Fruit fly (Drosophila melanogaster): ENCODE measurements around the gene glec.

glec gene

DNA sequence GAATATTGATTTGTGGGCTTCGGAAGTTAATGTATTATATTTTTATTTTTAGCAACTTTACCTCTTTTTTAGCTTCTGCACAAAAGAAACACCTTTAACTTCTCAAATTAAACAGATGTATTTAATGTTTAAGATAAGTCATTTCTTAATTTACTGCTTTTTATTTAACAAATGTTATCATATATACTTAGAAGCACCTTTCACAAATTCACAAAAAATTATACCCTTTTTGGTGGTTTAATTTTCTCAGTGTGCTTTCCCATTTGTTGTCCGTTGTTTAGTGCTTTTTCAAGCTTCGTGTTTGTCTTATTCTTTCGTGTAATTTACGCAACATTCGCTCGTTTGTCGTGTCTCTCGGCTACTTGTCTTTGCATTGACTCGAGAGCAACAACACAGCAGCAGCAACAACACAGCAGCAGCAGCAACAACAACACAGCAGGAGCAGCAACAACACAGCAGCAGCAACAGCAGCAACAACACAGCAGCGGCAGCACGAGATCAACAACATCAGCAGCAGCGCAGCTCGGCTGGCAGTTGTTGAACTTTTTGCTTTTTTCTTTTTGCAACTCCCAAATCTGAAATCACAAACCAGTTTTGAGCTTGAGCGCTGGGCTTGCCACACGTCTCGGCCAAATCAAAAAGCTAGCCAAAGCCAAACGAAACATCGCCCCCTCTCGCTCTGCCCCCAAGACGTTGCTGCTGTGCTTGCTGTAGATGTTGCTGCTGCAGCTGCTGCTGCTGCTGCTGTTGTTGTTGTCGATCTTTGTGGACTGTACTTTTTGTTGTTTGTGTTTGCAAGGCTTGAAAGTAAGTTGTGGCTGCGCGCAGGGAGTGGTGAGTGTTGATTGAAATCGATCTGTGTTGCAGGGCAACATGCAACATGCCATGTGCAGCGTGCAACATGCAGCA lies 18.7 kb downstream of the glec start (continued):
- TF ChIP-seq CG6854 (GFP tag; optimal IDR thresholded peaks at IDR 0.05) (peak; percentile 8), dysf (GFP tag; IDR thresholded peaks at IDR 0.05) (peak; percentile 5; the same call in 1 of the 3 replicates), CG13296 (GFP tag; optimal IDR thresholded peaks at IDR 0.05) (peak; percentile 23), CG10321 (GFP tag; IDR thresholded peaks at IDR 0.05) (no peak), CrebB (tag; optimal IDR thresholded peaks at IDR 0.05) (no peak), CG6689 (GFP tag; IDR thresholded peaks at IDR 0.05) (peak; percentile 61), stc (GFP tag; IDR thresholded peaks at IDR 0.05) (peak; percentile 56; the same call in 1 of the 2 replicates), Taf1 (GFP tag; IDR thresholded peaks at IDR 0.05) (no peak), bigmax (GFP tag; optimal IDR thresholded peaks at IDR 0.05) (no peak), Rx (GFP tag; IDR thresholded peaks at IDR 0.05) (peak; percentile 25; the same call in 1 of the 2 replicates), CG13624 (GFP tag; optimal IDR thresholded peaks at IDR 0.05) (no peak), Hsf (GFP tag; optimal IDR thresholded peaks at IDR 0.05) (no peak), eyg (GFP tag; optimal IDR thresholded peaks at IDR 0.05) (no peak), ase (GFP tag; IDR thresholded peaks at IDR 0.05) (0 out of 3 replicates have a peak, but pooled peaks have one; percentile 42), CG7556 (GFP tag; optimal IDR thresholded peaks at IDR 0.05) (peak; percentile 29), H15 (GFP tag; IDR thresholded peaks at IDR 0.05) (0 out of 3 replicates have a peak, but pooled peaks have one; percentile 55), CTCF (GFP tag; optimal IDR thresholded peaks at IDR 0.05) (no peak), CG2712 (tag; optimal IDR thresholded peaks at IDR 0.05) (peak; percentile 34), ranshi (GFP tag; IDR thresholded peaks at IDR 0.05) (peak; percentile 55; the same call in 1 of the 2 replicates), CG7357 (GFP tag; IDR thresholded peaks at IDR 0.05) (no peak), CG7372 (GFP tag; IDR thresholded peaks at IDR 0.05) (no peak), pb (GFP tag; optimal IDR thresholded peaks at IDR 0.05) (no peak), CG10209 (GFP tag; optimal IDR thresholded peaks at IDR 0.05) (no peak), CG5245 (GFP tag; optimal IDR thresholded peaks at IDR 0.05) (no peak), Hmr (GFP tag; optimal IDR thresholded peaks at IDR 0.05) (no peak), CG17328 (GFP tag; IDR thresholded peaks at IDR 0.05) (no peak), CG7987 (GFP tag; optimal IDR thresholded peaks at IDR 0.05) (no peak), CG17829 (tag; optimal IDR thresholded peaks at IDR 0.05) (no peak), org-1 (GFP tag; optimal IDR thresholded peaks at IDR 0.05) (no peak), phol (tag; optimal IDR thresholded peaks at IDR 0.05) (peak; percentile 73), z (GFP tag; IDR thresholded peaks at IDR 0.05) (0 out of 3 replicates have a peak, but pooled peaks have one; percentile 32), jigr1 (GFP tag; IDR thresholded peaks at IDR 0.05) (0 out of 3 replicates have a peak, but pooled peaks have one; percentile 16), tgo (GFP tag; IDR thresholded peaks at IDR 0.05) (peak; percentile 13; the same call in 1 of the 3 replicates), CG30403 (GFP tag; optimal IDR thresholded peaks at IDR 0.05) (peak; percentile 10), CG18599 (GFP tag; optimal IDR thresholded peaks at IDR 0.05) (peak; percentile 57), ara (GFP tag; IDR thresholded peaks at IDR 0.05) (peak; percentile 65), CG10147 (GFP tag; optimal IDR thresholded peaks at IDR 0.05) (peak; percentile 38), CG32767 (GFP tag; IDR thresholded peaks at IDR 0.05) (no peak), dmrt11E (tag; optimal IDR thresholded peaks at IDR 0.05) (no peak), CG7839 (tag; optimal IDR thresholded peaks at IDR 0.05) (peak; percentile 39), pho (GFP tag; optimal IDR thresholded peaks at IDR 0.05) (no peak), fd3F (GFP tag; optimal IDR thresholded peaks at IDR 0.05) (no peak), Asciz (GFP tag; optimal IDR thresholded peaks at IDR 0.05) (peak; percentile 58), CG6254 (GFP tag; optimal IDR thresholded peaks at IDR 0.05) (peak; percentile 19), Meics (GFP tag; optimal IDR thresholded peaks at IDR 0.05) (peak; percentile 43), Dfd (GFP tag; optimal IDR thresholded peaks at IDR 0.05) (peak in 1 of 2 experiments; percentile 87), sim (GFP tag; IDR thresholded peaks at IDR 0.05) (no peak), mam (GFP tag; optimal IDR thresholded peaks at IDR 0.05) (no peak), Deaf1 (tag; optimal IDR thresholded peaks at IDR 0.05) (peak; percentile 77), ind (GFP tag; optimal IDR thresholded peaks at IDR 0.05) (peak; percentile 50)
